Worm (Caenorhabditis elegans) whole organism, L4 larva: ENCODE results near the gene C53A3.3.

ENCODE experiments used
- F26F4.8 ChIP-seq: fragments of 200-800 bp; sonication (Bioruptor generic); conservative IDR thresholded peaks from 2 replicates; pipeline ENCODE4 v1.3.6; 2022; ENCODE audit warnings: missing genetic modification characterization, missing compliant biosample characterization
- F37D6.2 ChIP-seq: sonication (generic microtip); optimal IDR thresholded peaks from 2 replicates; lab custom pipeline; 2016; ENCODE audit warnings: mild to moderate bottlenecking, missing genetic modification characterization, missing compliant biosample characterization
- R02D3.7 ChIP-seq: fragments of 150-350 bp; sonication (generic microtip); optimal IDR thresholded peaks from 3 replicates; lab custom pipeline; 2014; ENCODE audit warnings: missing biosample characterization, missing genetic modification characterization
- T20F7.1 ChIP-seq: fragments of 200-800 bp; sonication (Bioruptor generic); optimal IDR thresholded peaks from 2 replicates; lab custom pipeline; 2018; ENCODE audit warnings: mild to moderate bottlenecking, missing genetic modification characterization, missing compliant biosample characterization
- Y105C5A.15 ChIP-seq: fragments of 200-800 bp; sonication (Bioruptor generic); IDR thresholded peaks from 2 replicates; pipeline ENCODE4 v1.3.6; 2022; ENCODE audit warnings: missing genetic modification characterization, missing compliant biosample characterization
- Y48G9A.11 ChIP-seq: fragments of 200-800 bp; sonication (Bioruptor generic); IDR thresholded peaks from 2 replicates; pipeline ENCODE4 v1.3.6; 2022; ENCODE audit warnings: missing genetic modification reagents, missing genetic modification characterization, missing compliant biosample characterization
- Y75B8A.6 ChIP-seq: fragments of 200-800 bp; sonication (Bioruptor generic); IDR thresholded peaks from 2 replicates; pipeline ENCODE4 v1.3.6; 2022; ENCODE audit warnings: missing genetic modification reagents, missing genetic modification characterization, missing compliant biosample characterization
- ZK546.5 ChIP-seq, 2 experiments: sonication (generic microtip); optimal IDR thresholded peaks; 2 replicates each; lab custom pipeline; 2017; ENCODE audit warnings: missing biosample characterization in 2 of 2, missing genetic modification characterization in 2 of 2
- ama-1 ChIP-seq: fragments of 150-350 bp; optimal IDR thresholded peaks from 2 replicates; lab custom pipeline; 2014; ENCODE audit warnings: inconsistent platforms, mixed read lengths
- arid-1 ChIP-seq: fragments of 200-800 bp; sonication (Bioruptor generic); conservative IDR thresholded peaks from 2 replicates; pipeline ENCODE4 v1.3.6; 2022; ENCODE audit warnings: missing genetic modification reagents, missing genetic modification characterization, missing compliant biosample characterization
- ceh-62 ChIP-seq: sonication (generic microtip); optimal IDR thresholded peaks from 2 replicates; lab custom pipeline; 2017; ENCODE audit warnings: missing biosample characterization, missing genetic modification characterization
- cey-2 ChIP-seq: sonication (generic microtip); optimal IDR thresholded peaks from 3 replicates; lab custom pipeline; 2017; ENCODE audit warnings: missing genetic modification characterization, mild to moderate bottlenecking, missing compliant biosample characterization, antibody characterized with exemption, borderline replicate concordance; ENCODE audit not compliant: insufficient read depth
- ctbp-1 ChIP-seq: fragments of 200-800 bp; sonication (Bioruptor generic); IDR thresholded peaks from 2 replicates; pipeline ENCODE4 v1.3.6; 2022; ENCODE audit warnings: missing genetic modification reagents, missing genetic modification characterization, missing compliant biosample characterization
- daf-12 ChIP-seq: fragments of 150-350 bp; optimal IDR thresholded peaks from 2 replicates; lab custom pipeline; 2014; ENCODE audit warnings: missing biosample characterization, missing genetic modification reagents, missing genetic modification characterization
- fos-1 ChIP-seq: fragments of 150-350 bp; optimal IDR thresholded peaks from 2 replicates; lab custom pipeline; 2014; ENCODE audit warnings: missing biosample characterization, missing genetic modification characterization
- hlh-30 ChIP-seq: sonication (generic microtip); optimal IDR thresholded peaks from 2 replicates; lab custom pipeline; 2017; ENCODE audit warnings: antibody characterized with exemption, mild to moderate bottlenecking, missing genetic modification characterization, missing compliant biosample characterization; ENCODE audit not compliant: insufficient read depth
- madf-5 ChIP-seq, 2 experiments: fragments of 200-800 bp; sonication (Bioruptor generic); IDR thresholded peaks; 2 replicates each; pipeline ENCODE4 v1.3.6; 2022; ENCODE audit warnings: missing compliant biosample characterization in 2 of 2, missing genetic modification characterization in 2 of 2
- mxl-2 ChIP-seq: fragments of 200-800 bp; sonication (Bioruptor generic); conservative IDR thresholded peaks from 2 replicates; pipeline ENCODE4 v1.3.6; 2022; ENCODE audit warnings: missing genetic modification reagents, missing genetic modification characterization, missing compliant biosample characterization
- nhr-10 ChIP-seq: fragments of 150-350 bp; optimal IDR thresholded peaks from 2 replicates; lab custom pipeline; 2014; ENCODE audit warnings: missing biosample characterization, missing genetic modification characterization
- nhr-102 ChIP-seq: sonication (generic microtip); optimal IDR thresholded peaks from 2 replicates; lab custom pipeline; 2016; ENCODE audit warnings: mild to moderate bottlenecking, missing genetic modification characterization, moderate library complexity, missing compliant biosample characterization
- nhr-237 ChIP-seq: sonication (generic microtip); optimal IDR thresholded peaks from 2 replicates; lab custom pipeline; 2017; ENCODE audit warnings: missing biosample characterization, missing genetic modification characterization
- nhr-25 ChIP-seq: sonication (generic microtip); optimal IDR thresholded peaks from 2 replicates; lab custom pipeline; 2017; ENCODE audit warnings: missing genetic modification characterization, mild to moderate bottlenecking, missing compliant biosample characterization, antibody characterized with exemption, moderate library complexity, borderline replicate concordance; ENCODE audit not compliant: insufficient read depth
- nhr-28 ChIP-seq: fragments of 150-350 bp; optimal IDR thresholded peaks from 2 replicates; lab custom pipeline; 2014; ENCODE audit warnings: missing biosample characterization, missing genetic modification characterization
- nhr-42 ChIP-seq: fragments of 200-800 bp; sonication (Bioruptor generic); IDR thresholded peaks from 2 replicates; pipeline ENCODE4 v1.3.6; 2022; ENCODE audit warnings: missing genetic modification characterization, missing compliant biosample characterization
- pqm-1 ChIP-seq: sonication (generic microtip); optimal IDR thresholded peaks from 2 replicates; lab custom pipeline; 2017; ENCODE audit warnings: missing biosample characterization, missing genetic modification characterization
- snpc-1.2 ChIP-seq: fragments of 200-800 bp; sonication (Bioruptor generic); IDR thresholded peaks from 2 replicates; pipeline ENCODE4 v1.3.6; 2022; ENCODE audit warnings: missing genetic modification reagents, missing genetic modification characterization, missing compliant biosample characterization
- unc-130 ChIP-seq: sonication (generic microtip); optimal IDR thresholded peaks from 2 replicates; lab custom pipeline; 2016; ENCODE audit warnings: missing genetic modification reagents, missing genetic modification characterization, missing compliant biosample characterization
- unc-39 ChIP-seq: sonication (generic microtip); optimal IDR thresholded peaks from 2 replicates; lab custom pipeline; 2017; ENCODE audit warnings: missing biosample characterization, missing genetic modification characterization
- unc-62 ChIP-seq, 3 experiments: fragments of 150-350 bp in 1 of 3; sonication (generic microtip); optimal IDR thresholded peaks in 2 of 3; peaks in 1 of 3; 1 replicate in 1 of 3; 2 replicates in 2 of 3; lab custom pipeline; 2014 to 2017; ENCODE audit warnings: missing biosample characterization in 3 of 3, missing genetic modification characterization in 3 of 3, missing genetic modification reagents in 3 of 3, missing genotype in 1 of 3
- zip-2 ChIP-seq: fragments of 150-350 bp; optimal IDR thresholded peaks from 2 replicates; lab custom pipeline; 2014; ENCODE audit warnings: missing biosample characterization, missing genetic modification characterization
- ztf-11 ChIP-seq: fragments of 150-350 bp; optimal IDR thresholded peaks from 2 replicates; lab custom pipeline; 2014; ENCODE audit warnings: missing biosample characterization, missing genetic modification characterization
- ztf-7 ChIP-seq: fragments of 150-350 bp; optimal IDR thresholded peaks from 2 replicates; lab custom pipeline; 2014; ENCODE audit warnings: missing biosample characterization, missing genetic modification characterization

The C53A3.3 gene

DNA sequence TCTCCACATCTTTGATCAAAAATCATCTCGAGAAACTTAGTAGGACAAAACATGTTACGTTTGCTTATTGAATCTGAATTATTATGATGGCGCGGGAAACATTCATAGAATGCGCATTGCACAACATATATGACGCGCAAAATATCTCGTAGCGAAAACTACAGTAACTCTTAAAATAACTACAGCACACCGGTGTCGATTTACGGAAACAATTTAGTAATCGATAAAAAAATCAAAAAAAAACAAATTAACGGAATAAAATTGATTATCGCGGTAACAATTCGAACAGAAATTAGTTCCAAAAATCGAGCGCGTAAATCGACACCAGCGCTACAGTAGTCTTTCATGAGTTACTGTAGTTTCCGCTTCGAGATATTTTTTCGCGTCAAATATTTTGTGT, 34.2 kb upstream of the C53A3.3 start:
- no peak for TF ChIP-seq nhr-10 (tag; lab: Kevin White, UChicago)
- no peak for TF ChIP-seq ztf-7 (tag; lab: Kevin White, UChicago)
- TF ChIP-seq snpc-1.2 (GFP tag; lab: Robert Waterston, UW): no peak
- no peak for TF ChIP-seq nhr-42 (GFP tag; lab: Robert Waterston, UW)
- no peak for TF ChIP-seq pqm-1 (tag; lab: Kevin White, UChicago)
- no peak for TF ChIP-seq Y48G9A.11 (GFP tag; lab: Robert Waterston, UW)
- no peak for TF ChIP-seq cey-2 (tag; lab: Kevin White, UChicago)
- no peak for TF ChIP-seq R02D3.7 (tag; lab: Kevin White, UChicago)
- no peak for TF ChIP-seq nhr-25 (tag; lab: Kevin White, UChicago)
- TF ChIP-seq fos-1 (tag; lab: Kevin White, UChicago): no peak
- TF ChIP-seq ZK546.5 (tag; optimal IDR thresholded peaks at IDR 0.05; lab: Kevin White, UChicago): no peak
- TF ChIP-seq ama-1 (lab: Kevin White, UChicago): no peak
- no peak for TF ChIP-seq ztf-11 (tag; lab: Kevin White, UChicago)
- no peak for TF ChIP-seq nhr-28
- no peak for TF ChIP-seq unc-130 (GFP tag; lab: Kevin White, UChicago)
- TF ChIP-seq mxl-2 (GFP tag; lab: Robert Waterston, UW): no peak
- no peak for TF ChIP-seq zip-2 (tag; lab: Kevin White, UChicago)

- TF ChIP-seq hlh-30 (tag; lab: Kevin White, UChicago): no peak
- TF ChIP-seq F26F4.8 (GFP tag; lab: Robert Waterston, UW): no peak
- no peak for TF ChIP-seq pqm-1 (tag; lab: Kevin White, UChicago)
- TF ChIP-seq unc-62 (GFP tag; optimal IDR thresholded peaks at IDR 0.05 in 1 of 2; lab: Kevin White, UChicago): peak in 1 of 2 experiments; percentile 90
- no peak for TF ChIP-seq unc-62 (tag; optimal IDR thresholded peaks at IDR 0.05; lab: Kevin White, UChicago)
Measured at ce11 chrV:5724395-5724794, 31.9 kb upstream of the C53A3.3 start.

DNA sequence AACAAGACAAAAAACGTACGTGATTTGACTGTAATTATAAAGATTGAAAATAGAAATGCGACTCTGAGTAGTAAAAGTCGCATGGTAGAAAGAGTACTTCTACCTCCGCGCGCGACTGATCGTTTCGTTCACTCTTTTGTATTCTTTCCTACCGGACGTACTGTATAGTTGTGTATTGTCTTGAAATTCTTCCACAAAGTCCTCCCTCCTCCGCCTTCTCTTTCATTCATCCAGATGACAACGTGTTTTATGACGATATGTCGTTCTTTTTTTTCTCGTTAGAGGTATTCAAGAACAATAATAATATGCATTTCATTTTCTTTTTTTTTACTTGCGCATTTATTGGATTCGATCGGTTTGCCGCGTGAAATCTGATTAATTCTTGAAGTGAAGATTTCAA, 29.8 kb upstream of the C53A3.3 start, which contains the start of gene K09H11.4:
TSS of gene K09H11.4 (minus strand) at position 101 of the 400 bp plus-strand sequence.
- no peak for TF ChIP-seq nhr-237
- TF ChIP-seq, all 104 proteins: peak for 0

DNA sequence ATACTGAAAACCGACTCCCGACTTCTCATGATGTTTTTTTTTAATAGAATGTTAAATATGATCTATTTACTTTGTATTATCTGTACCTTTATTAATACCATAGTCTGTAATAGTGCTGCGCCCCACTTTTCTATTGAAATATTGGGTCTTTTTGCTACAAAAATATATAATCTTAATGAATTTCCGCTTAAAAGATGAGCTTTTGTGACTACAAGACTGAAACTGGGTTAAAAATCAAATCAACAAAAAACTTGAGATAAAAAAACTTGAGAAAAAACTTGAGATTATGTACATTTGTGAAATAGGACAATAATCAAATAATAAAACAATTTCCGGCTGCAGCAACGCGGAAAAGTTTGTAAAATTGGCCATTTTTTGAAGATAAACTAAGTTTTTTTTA, 25.5 kb upstream of the C53A3.3 start, which contains the start of gene K09H11.15:
TSS of gene K09H11.15 (minus strand) at position 101 of the 400 bp plus-strand sequence.
- TF ChIP-seq unc-130 (GFP tag; lab: Kevin White, UChicago) (no peak), ceh-62 (tag; lab: Kevin White, UChicago) (no peak)

ce11 chrV:5736068-5736467, 20.2 kb upstream of the C53A3.3 start, which contains the start of gene K09H11.6:
TSS of gene K09H11.6 (minus strand) at chrV:5736168.
- TF ChIP-seq ctbp-1 (GFP tag; lab: Robert Waterston, UW) (no peak), daf-12 (no peak), T20F7.1 (no peak), Y105C5A.15 (no peak), unc-130 (GFP tag; lab: Kevin White, UChicago) (no peak), unc-39 (no peak), ceh-62 (tag; lab: Kevin White, UChicago) (no peak), F26F4.8 (GFP tag; lab: Robert Waterston, UW) (no peak), Y75B8A.6 (GFP tag; lab: Robert Waterston, UW) (no peak), nhr-102 (tag; lab: Kevin White, UChicago) (no peak), madf-5 (GFP tag; IDR thresholded peaks at IDR 0.05; lab: Robert Waterston, UW) (no peak), ztf-7 (tag; lab: Kevin White, UChicago) (no peak), unc-62 (GFP tag; optimal IDR thresholded peaks at IDR 0.05 in 1 of 2; lab: Kevin White, UChicago) (no peak), unc-62 (tag; optimal IDR thresholded peaks at IDR 0.05; lab: Kevin White, UChicago) (no peak)

DNA sequence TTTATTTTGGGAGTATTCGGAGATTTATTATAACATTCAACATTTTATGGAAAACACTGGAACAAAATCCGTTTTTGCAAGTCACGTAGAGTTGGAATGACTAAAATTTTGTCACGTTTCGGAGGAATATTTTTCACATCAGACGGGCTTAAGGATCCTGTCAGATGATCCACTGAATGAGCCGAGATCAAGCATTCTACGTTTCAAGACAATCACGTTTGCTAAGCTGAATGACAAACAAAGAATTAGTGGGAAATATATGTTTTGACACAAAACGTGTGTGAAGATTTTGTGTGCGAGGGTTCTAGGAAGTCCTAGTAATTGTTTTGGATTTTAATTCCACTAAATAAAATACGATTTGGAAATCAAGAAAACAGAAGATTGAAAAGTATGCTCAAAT, 16.9 kb upstream of the C53A3.3 start:
- no peak for TF ChIP-seq F37D6.2 (tag; lab: Kevin White, UChicago)
- no peak for TF ChIP-seq arid-1
- TF ChIP-seq unc-62 (GFP tag; optimal IDR thresholded peaks at IDR 0.05 in 1 of 2; lab: Kevin White, UChicago): peak in 1 of 2 experiments; percentile 67
- no peak for TF ChIP-seq unc-62 (tag; optimal IDR thresholded peaks at IDR 0.05; lab: Kevin White, UChicago)
